Worm (Caenorhabditis elegans): ENCODE data around the gene B0507.8.

ce11 chrV:8716175-8716574 lies 46.6 kb downstream of the B0507.8 start, which contains the start of gene glr-5:
- TF ChIP-seq ztf-23 (GFP tag; IDR thresholded peaks at IDR 0.05) (no peak), T22C8.4 (GFP tag; IDR thresholded peaks at IDR 0.05) (no peak), klf-2 (GFP tag; conservative IDR thresholded peaks at IDR 0.05) (no peak), flt-1 (GFP tag; IDR thresholded peaks at IDR 0.05) (no peak), cog-1 (tag; optimal IDR thresholded peaks at IDR 0.05) (no peak), med-1 (GFP tag; optimal IDR thresholded peaks at IDR 0.05; ENCODE audit: insufficient read depth) (no peak), ref-1 (GFP tag; conservative IDR thresholded peaks at IDR 0.05) (no peak), ztf-29 (GFP tag; IDR thresholded peaks at IDR 0.05) (no peak), tab-1 (GFP tag; IDR thresholded peaks at IDR 0.05) (no peak)
